Worm (Caenorhabditis elegans): ENCODE measurements around the gene bath-5.

The bath-5 gene

DNA sequence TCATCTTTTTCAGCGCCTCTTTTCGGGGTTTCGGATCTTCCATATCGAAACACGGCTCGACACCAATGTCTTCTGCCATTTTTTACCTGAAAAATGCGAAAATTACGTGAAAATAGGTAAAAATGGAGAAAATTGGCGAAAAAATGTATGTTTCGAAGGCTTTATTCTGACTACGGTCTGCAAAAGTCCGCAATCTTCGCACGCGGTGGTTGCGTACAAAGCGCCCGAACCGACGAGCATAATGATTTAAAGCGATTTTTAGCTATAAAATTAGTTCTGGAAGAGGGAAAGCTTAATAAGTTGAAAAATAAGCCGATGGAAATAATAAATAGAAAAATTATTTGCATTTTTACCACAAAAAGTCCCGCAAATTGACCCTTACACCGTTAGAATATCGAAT is 27.2 kb upstream of the bath-5 start, which contains the start of gene F07E5.5:
Gene F07E5.5 (minus strand): TSS at position 86 of the 400 bp plus-strand sequence.
- peak; percentile 1 for TF ChIP-seq attf-5 (GFP tag; optimal IDR thresholded peaks at IDR 0.05)
- TF ChIP-seq D2030.7 (GFP tag; IDR thresholded peaks at IDR 0.05) = peak; percentile 37; the same call in 1 of the 2 replicates
- TF ChIP-seq dox-1 (GFP tag; IDR thresholded peaks at IDR 0.05) = peak; percentile 49; the same call in 1 of the 2 replicates
- TF ChIP-seq lin-26 (GFP tag; IDR thresholded peaks at IDR 0.05) = no peak
- TF ChIP-seq attf-3 (GFP tag; conservative IDR thresholded peaks at IDR 0.05) = peak; percentile 20; the same call in 1 of the 2 replicates
- TF ChIP-seq aptf-3 (GFP tag; IDR thresholded peaks at IDR 0.05) = no peak
- TF ChIP-seq tbp1 (GFP tag; optimal IDR thresholded peaks at IDR 0.05) = peak; percentile 12
- TF ChIP-seq mcd-1 (GFP tag; IDR thresholded peaks at IDR 0.05) = peak; percentile 63
- TF ChIP-seq let-526 (GFP tag; IDR thresholded peaks at IDR 0.05) = no peak
- TF ChIP-seq efl-1 (GFP tag; optimal IDR thresholded peaks at IDR 0.05) = peak; percentile 16
- no peak for TF ChIP-seq mxl-1 (tag; optimal IDR thresholded peaks at IDR 0.05)
- TF ChIP-seq ama-1 (optimal IDR thresholded peaks at IDR 0.05) = no peak
- TF ChIP-seq ama-1 (GFP tag; optimal IDR thresholded peaks at IDR 0.05) = no peak
- peak; percentile 5 for TF ChIP-seq athp-1 (tag; optimal IDR thresholded peaks at IDR 0.05)
- TF ChIP-seq ceh-40 (GFP tag; IDR thresholded peaks at IDR 0.05) = no peak
- no peak for TF ChIP-seq F55B11.4 (tag; optimal IDR thresholded peaks at IDR 0.05; ENCODE audit: borderline replicate concordance, insufficient read depth)
- peak; percentile 82 for TF ChIP-seq lsl-1 (GFP tag; optimal IDR thresholded peaks at IDR 0.05)
- TF ChIP-seq nhr-179 (tag; optimal IDR thresholded peaks at IDR 0.05) = no peak
- TF ChIP-seq ztf-6 (GFP tag; IDR thresholded peaks at IDR 0.05) = no peak
- TF ChIP-seq Y53F4B.3 (GFP tag; IDR thresholded peaks at IDR 0.05) = no peak
- TF ChIP-seq lin-54 (GFP tag; optimal IDR thresholded peaks at IDR 0.05) = peak; percentile 18
- TF ChIP-seq hmg-1.2 (GFP tag; IDR thresholded peaks at IDR 0.05) = peak; percentile 45; the same call in 1 of the 2 replicates
- TF ChIP-seq ceh-27 (GFP tag; optimal IDR thresholded peaks at IDR 0.05) = no peak
- TF ChIP-seq mes-4 (tag; optimal IDR thresholded peaks at IDR 0.05) = no peak
- TF ChIP-seq B0261.1 (tag; optimal IDR thresholded peaks at IDR 0.05) = no peak
- no peak for TF ChIP-seq mel-28 (tag; optimal IDR thresholded peaks at IDR 0.05; ENCODE audit: borderline replicate concordance)

- TF ChIP-seq F52B5.7 (tag; optimal IDR thresholded peaks at IDR 0.05) (no peak), tbx-9 (tag; optimal IDR thresholded peaks at IDR 0.05; ENCODE audit: borderline replicate concordance) (no peak), tbp1 (GFP tag; optimal IDR thresholded peaks at IDR 0.05) (no peak), lsl-1 (GFP tag; optimal IDR thresholded peaks at IDR 0.05) (no peak), snpc-1.3 (tag; optimal IDR thresholded peaks at IDR 0.05; ENCODE audit: insufficient read depth) (no peak), lsy-27 (tag; optimal IDR thresholded peaks at IDR 0.05; ENCODE audit: borderline replicate concordance, insufficient read depth) (no peak), madf-10 (tag; optimal IDR thresholded peaks at IDR 0.05) (no peak), ama-1 (optimal IDR thresholded peaks at IDR 0.05) (no peak), ama-1 (GFP tag; optimal IDR thresholded peaks at IDR 0.05) (no peak), F49E8.2 (tag; optimal IDR thresholded peaks at IDR 0.05; ENCODE audit: insufficient read depth) (no peak), pbrm-1 (GFP tag; IDR thresholded peaks at IDR 0.05) (no peak), nhr-80 (tag; optimal IDR thresholded peaks at IDR 0.05) (no peak), egl-18 (GFP tag; IDR thresholded peaks at IDR 0.05) (no peak)
Observed at ce11 chrII:2051372-2051771, 19.6 kb upstream of the bath-5 start, which contains the start of gene fbxb-35. Gene fbxb-35 (plus strand): TSS chrII:2051672.

ce11 chrII:2046556-2046955 is 14.8 kb upstream of the bath-5 start, which contains the start of gene math-1:
Gene math-1 (minus strand): TSS chrII:2046656.
- 0 out of 2 replicates have a peak, but pooled peaks have one; percentile 7 for TF ChIP-seq zfh-2 (GFP tag; conservative IDR thresholded peaks at IDR 0.05)
